Worm (Caenorhabditis elegans) whole organism, L4/young adult: Measurements from ENCODE around the gene ugt-47.

ENCODE experiments used
- W03F9.2 ChIP-seq: fragments of 150-350 bp; optimal IDR thresholded peaks from 2 replicates; lab custom pipeline; 2014; ENCODE audit warnings: missing biosample characterization, missing genetic modification characterization
- him-1 ChIP-seq: sonication (generic microtip); optimal IDR thresholded peaks from 2 replicates; lab custom pipeline; 2016; ENCODE audit warnings: missing genotype, missing genetic modification reagents, missing genetic modification characterization, missing compliant biosample characterization

DNA sequence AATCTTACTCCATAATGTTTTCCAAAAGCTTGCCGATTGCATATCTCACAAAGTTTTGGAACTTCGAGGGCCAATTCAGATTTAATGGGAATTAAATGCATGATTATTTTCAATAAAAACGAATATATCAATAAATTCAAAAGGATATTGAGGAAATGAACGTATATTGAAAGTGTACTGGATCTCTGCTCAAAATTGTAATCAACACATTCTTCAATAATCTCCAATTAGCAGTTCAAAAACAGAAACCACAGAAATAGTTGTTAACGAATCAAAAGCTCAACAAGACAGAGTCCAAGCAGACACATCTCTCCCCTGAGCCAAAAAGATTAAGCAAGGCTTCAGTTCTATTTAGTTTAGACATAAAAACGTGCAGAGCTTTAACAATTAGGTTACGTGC lies 27.9 kb downstream of the ugt-47 start, which contains the start of gene nhr-192:
- no peak for TF ChIP-seq W03F9.2 (tag; lab: Kevin White, UChicago)
- TF ChIP-seq him-1, result no peak
